Worm (Caenorhabditis elegans) whole organism, L3 larva: ENCODE results near the gene B0310.6.

ENCODE experiments used
- R02D3.7 ChIP-seq: fragments of 150-350 bp; optimal IDR thresholded peaks from 2 replicates; lab custom pipeline; 2014; ENCODE audit warnings: missing biosample characterization, missing genetic modification characterization
- ZK546.5 ChIP-seq: sonication (generic microtip); optimal IDR thresholded peaks from 2 replicates; lab custom pipeline; 2017; ENCODE audit warnings: missing biosample characterization, missing genetic modification characterization
- ama-1 ChIP-seq: fragments of 150-350 bp; optimal IDR thresholded peaks from 2 replicates; lab custom pipeline; 2018
- ceh-16 ChIP-seq: sonication (generic microtip); optimal IDR thresholded peaks from 2 replicates; lab custom pipeline; 2017; ENCODE audit warnings: missing biosample characterization, missing genetic modification characterization
- ceh-28 ChIP-seq: fragments of 150-350 bp; optimal IDR thresholded peaks from 2 replicates; lab custom pipeline; 2014; ENCODE audit warnings: missing biosample characterization, missing genetic modification reagents, missing genetic modification characterization
- ceh-82 ChIP-seq: fragments of 150-350 bp; optimal IDR thresholded peaks from 2 replicates; lab custom pipeline; 2014; ENCODE audit warnings: missing biosample characterization, missing genetic modification characterization
- ceh-9 ChIP-seq: sonication (generic microtip); optimal IDR thresholded peaks from 2 replicates; lab custom pipeline; 2018; ENCODE audit warnings: missing biosample characterization, missing genetic modification characterization
- daf-12 ChIP-seq: fragments of 150-350 bp; optimal IDR thresholded peaks from 2 replicates; lab custom pipeline; 2014; ENCODE audit warnings: missing biosample characterization, missing genetic modification reagents, missing genetic modification characterization
- egl-27 ChIP-seq: sonication (generic microtip); optimal IDR thresholded peaks from 4 replicates; lab custom pipeline; 2017; ENCODE audit warnings: missing biosample characterization, missing genetic modification reagents, missing genetic modification characterization
- elt-2 ChIP-seq: sonication (generic microtip); optimal IDR thresholded peaks from 2 replicates; lab custom pipeline; 2016; ENCODE audit warnings: missing genetic modification reagents, mild to moderate bottlenecking, missing genetic modification characterization, missing compliant biosample characterization
- fkh-2 ChIP-seq: fragments of 150-350 bp; optimal IDR thresholded peaks from 2 replicates; lab custom pipeline; 2014; ENCODE audit warnings: missing biosample characterization, missing genetic modification reagents, missing genetic modification characterization
- fos-1 ChIP-seq: fragments of 150-350 bp; optimal IDR thresholded peaks from 2 replicates; lab custom pipeline; 2014; ENCODE audit warnings: missing biosample characterization, missing genetic modification characterization
- jun-1 ChIP-seq: fragments of 150-350 bp; optimal IDR thresholded peaks from 2 replicates; lab custom pipeline; 2014; ENCODE audit warnings: missing biosample characterization, missing genetic modification reagents, missing genetic modification characterization
- lin-39 ChIP-seq: fragments of 150-350 bp; optimal IDR thresholded peaks from 2 replicates; lab custom pipeline; 2018; ENCODE audit warnings: missing biosample characterization, missing genetic modification reagents, missing genetic modification characterization
- mdl-1 ChIP-seq: fragments of 150-350 bp; optimal IDR thresholded peaks from 2 replicates; lab custom pipeline; 2014; ENCODE audit warnings: missing biosample characterization, missing genetic modification characterization
- nhr-11 ChIP-seq: fragments of 150-350 bp; optimal IDR thresholded peaks from 2 replicates; lab custom pipeline; 2014; ENCODE audit warnings: missing biosample characterization, missing genetic modification characterization
- nhr-12 ChIP-seq: fragments of 150-350 bp; optimal IDR thresholded peaks from 2 replicates; lab custom pipeline; 2014; ENCODE audit warnings: missing biosample characterization, missing genetic modification characterization
- nhr-237 ChIP-seq: fragments of 150-350 bp; optimal IDR thresholded peaks from 2 replicates; lab custom pipeline; 2014; ENCODE audit warnings: missing biosample characterization, missing genetic modification characterization
- nhr-25 ChIP-seq: sonication (generic microtip); optimal IDR thresholded peaks from 2 replicates; lab custom pipeline; 2017; ENCODE audit warnings: missing biosample characterization, missing genetic modification characterization
- nhr-28 ChIP-seq: fragments of 150-350 bp; optimal IDR thresholded peaks from 2 replicates; lab custom pipeline; 2014; ENCODE audit warnings: missing biosample characterization, missing genetic modification characterization
- nhr-43 ChIP-seq: sonication (generic microtip); optimal IDR thresholded peaks from 2 replicates; lab custom pipeline; 2016; ENCODE audit warnings: mild to moderate bottlenecking, missing genetic modification characterization, missing compliant biosample characterization; ENCODE audit not compliant: poor library complexity, severe bottlenecking
- nhr-76 ChIP-seq: fragments of 150-350 bp; sonication (generic microtip); optimal IDR thresholded peaks from 5 replicates; lab custom pipeline; 2014; ENCODE audit warnings: missing biosample characterization, missing genetic modification characterization
- nhr-77 ChIP-seq: fragments of 150-350 bp; optimal IDR thresholded peaks from 2 replicates; lab custom pipeline; 2014; ENCODE audit warnings: missing biosample characterization, missing genetic modification characterization
- pha-4 ChIP-seq: fragments of 150-350 bp; optimal IDR thresholded peaks from 2 replicates; lab custom pipeline; 2014; ENCODE audit warnings: missing biosample characterization, missing genetic modification reagents, missing genetic modification characterization
- pqm-1 ChIP-seq: fragments of 150-350 bp; optimal IDR thresholded peaks from 2 replicates; lab custom pipeline; 2017; ENCODE audit warnings: missing biosample characterization, missing genetic modification characterization, inconsistent platforms
- sea-2 ChIP-seq: fragments of 150-350 bp; sonication (generic microtip); optimal IDR thresholded peaks from 4 replicates; lab custom pipeline; 2014; ENCODE audit warnings: missing biosample characterization, missing genetic modification reagents, missing genetic modification characterization
- skn-1 ChIP-seq: fragments of 150-350 bp; optimal IDR thresholded peaks from 2 replicates; lab custom pipeline; 2014; ENCODE audit warnings: missing biosample characterization, missing genetic modification characterization
- snpc-4 ChIP-seq: fragments of 150-350 bp; optimal IDR thresholded peaks from 2 replicates; lab custom pipeline; 2014; ENCODE audit warnings: missing biosample characterization, missing genetic modification characterization
- tbx-2 ChIP-seq: sonication (generic microtip); optimal IDR thresholded peaks from 2 replicates; lab custom pipeline; 2016; ENCODE audit warnings: mild to moderate bottlenecking, missing genetic modification characterization, missing compliant biosample characterization
- unc-39 ChIP-seq: sonication (generic microtip); optimal IDR thresholded peaks from 4 replicates; lab custom pipeline; 2017; ENCODE audit warnings: missing biosample characterization, missing genetic modification characterization
- unc-62 ChIP-seq: fragments of 150-350 bp; sonication (generic microtip); optimal IDR thresholded peaks from 4 replicates; lab custom pipeline; 2014; ENCODE audit warnings: missing biosample characterization, missing genetic modification reagents, missing genetic modification characterization
- zag-1 ChIP-seq: fragments of 150-350 bp; optimal IDR thresholded peaks from 2 replicates; lab custom pipeline; 2014; ENCODE audit warnings: missing biosample characterization, missing genetic modification characterization
- ztf-11 ChIP-seq: fragments of 150-350 bp; optimal IDR thresholded peaks from 2 replicates; lab custom pipeline; 2014; ENCODE audit warnings: missing biosample characterization, missing genetic modification characterization
- ztf-4 ChIP-seq: fragments of 150-350 bp; optimal IDR thresholded peaks from 2 replicates; lab custom pipeline; 2014; ENCODE audit warnings: missing biosample characterization, missing genetic modification characterization

Gene B0310.6

ce11 chrX:557857-558256, 27.0 kb upstream of the B0310.6 start, which contains the start of gene nas-38:
Gene nas-38, plus strand, starts transcription at chrX:558157.
- TF ChIP-seq ama-1 (lab: Kevin White, UChicago) (no peak), nhr-25 (tag; lab: Kevin White, UChicago) (peak; percentile 81)

DNA sequence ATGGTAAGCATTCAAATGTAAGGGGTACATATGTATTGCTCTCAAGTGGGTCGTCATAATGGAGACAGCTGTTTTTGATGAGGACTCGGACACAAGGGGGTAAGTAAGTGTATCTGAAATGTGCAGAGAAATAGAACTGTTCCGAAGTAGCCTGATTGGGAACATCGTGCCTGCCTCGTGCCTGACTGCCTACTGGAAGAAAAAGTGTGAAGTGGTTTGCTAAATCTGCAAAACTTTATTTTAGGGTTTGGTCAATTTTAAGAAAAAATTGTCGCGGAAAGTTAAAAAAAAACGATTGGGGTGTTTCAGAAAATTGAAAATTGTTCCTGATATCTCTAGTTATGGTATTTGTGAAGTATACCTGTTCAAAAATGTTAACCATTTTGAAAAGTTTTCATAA, 26.4 kb upstream of the B0310.6 start, which contains the start of gene hlh-19:
Gene hlh-19 (minus strand): TSS at position 101 of the 400 bp plus-strand sequence.
- TF ChIP-seq sea-2 (GFP tag; lab: Kevin White, UChicago) (no peak), nhr-12 (no peak), jun-1 (tag; lab: Kevin White, UChicago) (no peak), unc-39 (no peak), skn-1 (no peak), nhr-43 (tag; lab: Kevin White, UChicago) (no peak), zag-1 (no peak), nhr-76 (no peak), fos-1 (tag; lab: Kevin White, UChicago) (no peak), fkh-2 (no peak), snpc-4 (tag; lab: Kevin White, UChicago) (no peak), elt-2 (tag; lab: Kevin White, UChicago) (no peak), mdl-1 (tag; lab: Kevin White, UChicago) (no peak), ceh-16 (tag; lab: Kevin White, UChicago) (no peak), nhr-28 (tag; lab: Kevin White, UChicago) (no peak)

DNA sequence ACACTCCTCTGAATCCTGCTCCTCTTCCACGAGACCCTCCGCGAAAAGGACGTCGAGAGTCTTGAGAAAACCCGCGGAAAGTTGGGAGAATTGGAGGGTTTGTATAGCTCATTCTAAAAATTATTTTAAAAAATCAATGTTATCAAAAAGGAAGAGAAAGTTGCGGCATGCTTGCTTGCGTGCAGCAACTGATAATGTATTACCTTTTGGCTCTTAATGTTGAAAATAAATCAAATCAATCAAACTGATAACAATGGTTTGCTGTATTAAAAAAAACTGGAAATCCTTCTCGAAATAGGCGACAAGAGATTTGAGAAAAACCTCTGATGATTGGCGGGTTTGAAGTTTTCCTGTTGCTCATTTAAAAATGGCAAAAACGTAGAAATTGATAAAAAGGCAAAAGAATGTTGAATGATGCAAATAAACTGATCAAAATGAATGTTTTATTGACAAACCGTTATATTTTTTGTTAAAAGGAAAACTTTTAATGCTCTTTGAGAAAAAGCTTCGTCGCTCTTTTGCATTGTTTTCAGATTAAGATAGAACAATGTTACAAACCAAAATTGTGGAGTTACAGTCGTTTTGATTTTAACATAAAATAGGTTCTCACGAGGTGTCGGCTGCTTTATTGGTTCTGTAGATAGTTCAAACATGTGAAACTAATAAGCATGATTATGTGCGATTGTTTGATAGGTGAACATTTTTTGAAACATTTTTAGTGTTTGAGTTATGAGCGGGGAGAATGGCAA, 24.4 kb upstream of the B0310.6 start:
- TF ChIP-seq nhr-12, result no peak
- TF ChIP-seq nhr-77, result no peak
- TF ChIP-seq fos-1 (tag; lab: Kevin White, UChicago), result no peak
- TF ChIP-seq lin-39, result no peak
- TF ChIP-seq nhr-237 (tag; lab: Kevin White, UChicago), result no peak
- peak; percentile 79 for TF ChIP-seq elt-2 (tag; lab: Kevin White, UChicago)
- no peak for TF ChIP-seq nhr-11 (tag; lab: Kevin White, UChicago)
- TF ChIP-seq ztf-4 (tag; lab: Kevin White, UChicago), result no peak
- TF ChIP-seq ama-1 (lab: Kevin White, UChicago), result no peak
- TF ChIP-seq R02D3.7 (tag; lab: Kevin White, UChicago), result no peak
- TF ChIP-seq egl-27 (tag; lab: Kevin White, UChicago), result no peak
- TF ChIP-seq tbx-2 (tag; lab: Kevin White, UChicago), result no peak
- peak; percentile 6 for TF ChIP-seq pqm-1
- TF ChIP-seq ceh-9 (tag; lab: Kevin White, UChicago), result no peak
- TF ChIP-seq, all 47 proteins: peak for 2

- TF ChIP-seq lin-39 (no peak), unc-62 (GFP tag; lab: Kevin White, UChicago) (no peak), ama-1 (lab: Kevin White, UChicago) (no peak), ceh-82 (no peak), egl-27 (tag; lab: Kevin White, UChicago) (no peak), ztf-11 (tag; lab: Kevin White, UChicago) (no peak), nhr-25 (tag; lab: Kevin White, UChicago) (no peak), nhr-43 (tag; lab: Kevin White, UChicago) (no peak), nhr-12 (no peak), pha-4 (no peak), tbx-2 (tag; lab: Kevin White, UChicago) (no peak), ZK546.5 (tag; lab: Kevin White, UChicago) (no peak), daf-12 (no peak), ceh-28 (tag; lab: Kevin White, UChicago) (no peak), skn-1 (no peak)
Measured at ce11 chrX:553875-554274, 23.1 kb upstream of the B0310.6 start, which contains the start of gene F57C12.6. Gene F57C12.6, minus strand, starts transcription at chrX:553975.

DNA sequence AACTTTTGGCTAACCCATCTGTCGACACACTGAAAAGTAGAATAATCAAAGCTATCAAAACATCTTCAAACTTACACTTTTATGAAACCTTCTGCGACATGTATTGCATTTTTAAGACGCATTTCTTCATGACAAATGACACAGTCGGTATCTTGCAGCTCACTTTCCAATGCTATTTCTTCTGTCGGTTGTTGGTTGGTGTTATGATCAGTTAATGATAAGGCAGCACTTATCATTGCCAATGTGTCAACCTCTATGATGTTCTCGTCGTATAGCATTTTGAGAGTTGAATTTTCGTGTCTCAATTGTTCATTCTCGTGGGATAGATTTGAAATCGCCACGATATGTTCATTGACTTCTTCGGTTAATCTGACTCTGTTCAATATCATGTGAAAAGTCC, 22.6 kb upstream of the B0310.6 start:
- peak; percentile 80 for TF ChIP-seq pqm-1
- TF ChIP-seq ceh-82, result no peak
- peak; percentile 59 for TF ChIP-seq elt-2 (tag; lab: Kevin White, UChicago)
